Worm (Caenorhabditis elegans): Measurements from ENCODE around the gene Y42H9AR.5.

ce11 chrIV:8133536-8133935 is 31.2 kb downstream of the Y42H9AR.5 start, which contains the start of gene sph-1:
- TF ChIP-seq unc-62 (GFP tag; optimal IDR thresholded peaks at IDR 0.05) (no peak), nhr-77 (tag; optimal IDR thresholded peaks at IDR 0.05) (peak; percentile 46), ceh-88 (GFP tag; IDR thresholded peaks at IDR 0.05) (no peak), ces-1 (GFP tag; optimal IDR thresholded peaks at IDR 0.05) (no peak), nhr-237 (tag; optimal IDR thresholded peaks at IDR 0.05) (no peak), ets-5 (GFP tag; IDR thresholded peaks at IDR 0.05) (no peak), snpc-4 (tag; optimal IDR thresholded peaks at IDR 0.05) (no peak), mef-2 (tag; optimal IDR thresholded peaks at IDR 0.05) (no peak), egl-27 (tag; optimal IDR thresholded peaks at IDR 0.05) (no peak), ceh-90 (tag; optimal IDR thresholded peaks at IDR 0.05) (no peak), aha-1 (tag; optimal IDR thresholded peaks at IDR 0.05) (no peak), fkh-10 (GFP tag; optimal IDR thresholded peaks at IDR 0.05) (no peak)
